Worm (Caenorhabditis elegans): ENCODE measurements around the gene F42A9.6.

DNA sequence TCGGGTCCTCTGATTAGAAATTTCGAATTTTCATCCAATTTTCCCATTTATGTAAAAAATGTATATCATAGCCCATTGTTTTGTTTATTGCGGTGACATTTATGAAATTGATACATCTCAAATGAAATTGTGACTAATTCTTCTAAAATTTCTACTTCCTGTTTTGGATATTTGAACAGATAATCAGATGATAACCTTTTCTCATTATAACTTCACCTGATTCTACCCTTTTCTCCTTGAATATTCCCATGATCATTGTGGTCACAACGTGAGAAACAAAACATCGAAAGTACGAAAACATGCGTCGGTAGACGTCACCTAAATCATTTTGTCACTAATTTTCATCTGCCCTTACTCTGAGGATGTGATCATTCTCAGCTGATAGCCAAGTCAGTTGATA is 21.2 kb downstream of the F42A9.6 start:
- TF ChIP-seq nhr-90 (tag; optimal IDR thresholded peaks at IDR 0.05; ENCODE audit: poor library complexity), result no peak
- TF ChIP-seq jun-1 (tag; optimal IDR thresholded peaks at IDR 0.05), result no peak
- TF ChIP-seq ama-1 (optimal IDR thresholded peaks at IDR 0.05), result no peak
- no peak for TF ChIP-seq skn-1 (tag; optimal IDR thresholded peaks at IDR 0.05)
- TF ChIP-seq egl-27 (tag; optimal IDR thresholded peaks at IDR 0.05), result no peak
- TF ChIP-seq ces-1 (GFP tag; optimal IDR thresholded peaks at IDR 0.05), result no peak
- no peak for TF ChIP-seq unc-62 (GFP tag; optimal IDR thresholded peaks at IDR 0.05)
- TF ChIP-seq tlp-1 (tag; optimal IDR thresholded peaks at IDR 0.05), result no peak
- no peak for TF ChIP-seq nhr-19 (GFP tag; conservative IDR thresholded peaks at IDR 0.05)
